Worm (Caenorhabditis elegans): ENCODE measurements around the gene ins-12.

- no peak for TF ChIP-seq ama-1 (optimal IDR thresholded peaks at IDR 0.05)
- TF ChIP-seq hlh-30 (tag; optimal IDR thresholded peaks at IDR 0.05; ENCODE audit: insufficient read depth), result no peak
- no peak for TF ChIP-seq Y22D7AL.16 (tag; optimal IDR thresholded peaks at IDR 0.05)
- no peak for TF ChIP-seq ceh-9 (tag; optimal IDR thresholded peaks at IDR 0.05)
- no peak for TF ChIP-seq nhr-11 (tag; optimal IDR thresholded peaks at IDR 0.05)
- TF ChIP-seq unc-42 (tag; optimal IDR thresholded peaks at IDR 0.05), result no peak
- no peak for TF ChIP-seq dmd-4 (tag; optimal IDR thresholded peaks at IDR 0.05; ENCODE audit: borderline replicate concordance)
- peak; percentile 81 for TF ChIP-seq elt-2 (tag; optimal IDR thresholded peaks at IDR 0.05)
- no peak for TF ChIP-seq unc-55 (GFP tag; optimal IDR thresholded peaks at IDR 0.05)
- TF ChIP-seq nfya-1 (tag; optimal IDR thresholded peaks at IDR 0.05), result no peak
- TF ChIP-seq ets-4 (tag; optimal IDR thresholded peaks at IDR 0.05), result no peak
- no peak for TF ChIP-seq pha-2 (tag; optimal IDR thresholded peaks at IDR 0.05)
- TF ChIP-seq pha-4 (tag; optimal IDR thresholded peaks at IDR 0.05), result no peak
- no peak for TF ChIP-seq ceh-22 (tag; optimal IDR thresholded peaks at IDR 0.05)
Measured at ce11 chrII:5512473-5513097, 41.8 kb upstream of the ins-12 start.

All from whole organism, late embryonic.